Fruit fly (Drosophila melanogaster): ENCODE measurements around the gene Reph.

Reph gene

dm6 chr2L:3786246-3786645, 17.1 kb upstream of the Reph start (continued):
- TF ChIP-seq Aef1 (GFP tag; IDR thresholded peaks at IDR 0.05) (peak; percentile 76), Poxn (GFP tag; IDR thresholded peaks at IDR 0.05) (no peak), sna (GFP tag; IDR thresholded peaks at IDR 0.05; ENCODE audit: partially characterized antibody) (no peak), pzg (GFP tag; optimal IDR thresholded peaks at IDR 0.05) (peak; percentile 17), Hmr (GFP tag; optimal IDR thresholded peaks at IDR 0.05) (peak; percentile 71), HLH54F (GFP tag; optimal IDR thresholded peaks at IDR 0.05) (peak; percentile 45), Hsf (GFP tag; optimal IDR thresholded peaks at IDR 0.05) (peak; percentile 73), CG2202 (tag; optimal IDR thresholded peaks at IDR 0.05) (peak; percentile 50), H2.0 (GFP tag; IDR thresholded peaks at IDR 0.05) (peak; percentile 75), emc (GFP tag; optimal IDR thresholded peaks at IDR 0.05) (peak; percentile 16), eve (GFP tag; optimal IDR thresholded peaks at IDR 0.05) (no peak), CG4617 (GFP tag; optimal IDR thresholded peaks at IDR 0.05; ENCODE audit: borderline replicate concordance) (peak; percentile 69), B-H2 (GFP tag; optimal IDR thresholded peaks at IDR 0.05) (peak; percentile 6), CG14710 (tag; optimal IDR thresholded peaks at IDR 0.05) (no peak), CG8281 (tag; optimal IDR thresholded peaks at IDR 0.05) (no peak), hkb (optimal IDR thresholded peaks at IDR 0.05) (no peak), hkb (GFP tag; IDR thresholded peaks at IDR 0.05) (peak; percentile 68), Med (GFP tag) (peak; percentile 96), CG5180 (GFP tag; optimal IDR thresholded peaks at IDR 0.05) (no peak), pnt (GFP tag; optimal IDR thresholded peaks at IDR 0.05) (peak; percentile 49), ken (GFP tag; IDR thresholded peaks at IDR 0.05) (peak; percentile 81), sens (GFP tag) (peak; percentile 75), CG2889 (GFP tag; IDR thresholded peaks at IDR 0.05) (peak; percentile 69; the same call in 2 of the 3 replicates), tio (GFP tag; optimal IDR thresholded peaks at IDR 0.05) (peak; percentile 68), slbo (GFP tag; IDR thresholded peaks at IDR 0.05) (peak; percentile 92), CG10267 (tag; optimal IDR thresholded peaks at IDR 0.05) (peak; percentile 34), D19A (tag; optimal IDR thresholded peaks at IDR 0.05) (peak; percentile 39), E2f1 (GFP tag; IDR thresholded peaks at IDR 0.05) (peak; percentile 79), CG8388 (GFP tag; optimal IDR thresholded peaks at IDR 0.05) (no peak), croc (GFP tag; conservative IDR thresholded peaks at IDR 0.05) (peak; percentile 66; the same call in 2 of the 3 replicates), CG31388 (GFP tag; optimal IDR thresholded peaks at IDR 0.05) (peak; percentile 15), NC2β (GFP tag; optimal IDR thresholded peaks at IDR 0.05) (peak; percentile 79), crol (GFP tag; IDR thresholded peaks at IDR 0.05) (no peak), CG7928 (GFP tag; optimal IDR thresholded peaks at IDR 0.05) (no peak), sima (GFP tag; optimal IDR thresholded peaks at IDR 0.05) (no peak), Six4 (GFP tag; optimal IDR thresholded peaks at IDR 0.05) (peak; percentile 39), Ada2b (GFP tag; IDR thresholded peaks at IDR 0.05) (peak; percentile 68), tll (GFP tag; optimal IDR thresholded peaks at IDR 0.05) (no peak), cato (GFP tag; optimal IDR thresholded peaks at IDR 0.05; ENCODE audit: borderline replicate concordance) (peak; percentile 57), grau (tag; optimal IDR thresholded peaks at IDR 0.05) (peak; percentile 67), CG4404 (GFP tag; IDR thresholded peaks at IDR 0.05) (peak; percentile 53), D (optimal IDR thresholded peaks at IDR 0.05) (no peak), D (GFP tag; optimal IDR thresholded peaks at IDR 0.05) (peak; percentile 37), Xbp1 (GFP tag; optimal IDR thresholded peaks at IDR 0.05) (peak; percentile 83), Nf-YA (GFP tag; IDR thresholded peaks at IDR 0.05) (peak; percentile 79), CG13296 (GFP tag; optimal IDR thresholded peaks at IDR 0.05) (no peak), YL-1 (GFP tag; optimal IDR thresholded peaks at IDR 0.05) (no peak), CG6791 (GFP tag; IDR thresholded peaks at IDR 0.05; ENCODE audit: partially characterized antibody) (0 out of 3 replicates have a peak, but pooled peaks have one; percentile 5), bab2 (GFP tag; optimal IDR thresholded peaks at IDR 0.05) (peak; percentile 66), ci (GFP tag; IDR thresholded peaks at IDR 0.05) (peak; percentile 95), CG6254 (GFP tag; optimal IDR thresholded peaks at IDR 0.05) (no peak), CG11696 (GFP tag; IDR thresholded peaks at IDR 0.05) (peak; percentile 50; the same call in 1 of the 2 replicates)
